Fruit fly (Drosophila melanogaster) Kc167 (cell line): Measurements from ENCODE around the gene Sbat.

Source experiments
- h ChIP-seq: fragments of >200 bp; optimal IDR thresholded peaks from 3 replicates; lab custom pipeline; 2018; ENCODE audit warnings: missing external identifiers
- psq ChIP-seq: fragments of >200 bp; optimal IDR thresholded peaks from 2 replicates; lab custom pipeline; 2017; ENCODE audit warnings: missing external identifiers

- TF ChIP-seq psq (lab: Kevin White, UChicago), result no peak
- no peak for TF ChIP-seq h (lab: Kevin White, UChicago)
These were observed 33.7 kb upstream of the Sbat start, which contains the start of gene CG18558 for dm6 chr2L:2844413-2844812.
